Fruit fly (Drosophila melanogaster): ENCODE results near the gene Cyp4d2.

The Cyp4d2 gene

dm6 chrX:2197414-2198271 is 21.8 kb downstream of the Cyp4d2 start (continued):
- TF ChIP-seq bab2 (GFP tag; optimal IDR thresholded peaks at IDR 0.05) (no peak), CG18476 (GFP tag; optimal IDR thresholded peaks at IDR 0.05) (no peak), gce (GFP tag; IDR thresholded peaks at IDR 0.05) (no peak), CG17359 (tag; optimal IDR thresholded peaks at IDR 0.05) (no peak), gem (tag; optimal IDR thresholded peaks at IDR 0.05) (peak; percentile 2), pho (GFP tag; optimal IDR thresholded peaks at IDR 0.05) (no peak), CG18764 (GFP tag; optimal IDR thresholded peaks at IDR 0.05) (no peak), HLH4C (GFP tag; IDR thresholded peaks at IDR 0.05; ENCODE audit: partially characterized antibody) (no peak), bowl (GFP tag; IDR thresholded peaks at IDR 0.05) (no peak), h (optimal IDR thresholded peaks at IDR 0.05) (no peak)

dm6 chrX:2198272-2198571 is 22.4 kb downstream of the Cyp4d2 start:
- no peak for TF ChIP-seq slp2 (GFP tag; optimal IDR thresholded peaks at IDR 0.05)
- TF ChIP-seq cwo (GFP tag; optimal IDR thresholded peaks at IDR 0.05): peak; percentile 1

DNA sequence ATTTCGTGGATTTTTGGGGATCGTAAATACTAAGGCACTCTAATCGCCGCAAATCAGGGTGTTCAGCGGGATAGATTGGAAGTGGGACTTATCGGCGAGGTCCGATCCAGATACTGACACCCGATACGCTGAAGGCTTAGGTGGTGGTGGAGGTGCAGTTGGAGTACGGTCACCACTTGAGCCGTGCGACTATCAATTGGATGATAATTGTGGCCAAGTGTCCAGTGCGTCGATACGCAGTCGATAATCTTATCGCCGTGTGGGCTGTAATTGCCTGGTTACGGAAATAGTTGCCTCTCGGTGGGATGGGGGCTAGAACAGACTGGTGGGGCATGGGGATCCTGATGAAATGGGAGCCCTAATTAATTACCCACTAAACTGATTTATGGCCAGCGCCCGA is 23.5 kb downstream of the Cyp4d2 start:
- TF ChIP-seq Fer3 (tag; optimal IDR thresholded peaks at IDR 0.05) (no peak), gem (tag; optimal IDR thresholded peaks at IDR 0.05) (peak; percentile 33), sug (tag; optimal IDR thresholded peaks at IDR 0.05) (peak; percentile 93), CG4820 (GFP tag; optimal IDR thresholded peaks at IDR 0.05) (no peak), mirr (GFP tag; optimal IDR thresholded peaks at IDR 0.05) (peak; percentile 16), CG43689 (GFP tag; IDR thresholded peaks at IDR 0.05) (no peak), Hey (tag; optimal IDR thresholded peaks at IDR 0.05) (peak; percentile 62), CG34376 (GFP tag; optimal IDR thresholded peaks at IDR 0.05) (peak; percentile 90), vnd (GFP tag; IDR thresholded peaks at IDR 0.05; ENCODE audit: partially characterized antibody) (peak; percentile 46; the same call in 1 of the 3 replicates), Med (GFP tag) (peak; percentile 12), CG3281 (GFP tag; optimal IDR thresholded peaks at IDR 0.05) (no peak), HmgZ (tag; optimal IDR thresholded peaks at IDR 0.05) (peak; percentile 8), CG1832 (GFP tag; optimal IDR thresholded peaks at IDR 0.05) (no peak), GATAe (GFP tag; conservative IDR thresholded peaks at IDR 0.05) (peak; percentile 80; the same call in 1 of the 2 replicates), NC2α (GFP tag; optimal IDR thresholded peaks at IDR 0.05) (no peak), CG14667 (GFP tag; IDR thresholded peaks at IDR 0.05) (no peak), Vsx1 (GFP tag; optimal IDR thresholded peaks at IDR 0.05) (peak; percentile 93), Gug (GFP tag; IDR thresholded peaks at IDR 0.05) (no peak), lab (GFP tag; optimal IDR thresholded peaks at IDR 0.05) (peak; percentile 2), otp (GFP tag; IDR thresholded peaks at IDR 0.05) (0 out of 3 replicates have a peak, but pooled peaks have one; percentile 42), exex (tag; optimal IDR thresholded peaks at IDR 0.05) (peak; percentile 99), grn (GFP tag; optimal IDR thresholded peaks at IDR 0.05) (peak; percentile 98), Hr78 (GFP tag; optimal IDR thresholded peaks at IDR 0.05) (peak in 1 of 2 experiments; percentile 10), CG18599 (GFP tag; optimal IDR thresholded peaks at IDR 0.05) (peak; percentile 67), chinmo (GFP tag; IDR thresholded peaks at IDR 0.05; ENCODE audit: partially characterized antibody) (peak; percentile 75; the same call in 1 of the 4 replicates), kah (GFP tag; optimal IDR thresholded peaks at IDR 0.05) (no peak), inv (GFP tag; IDR thresholded peaks at IDR 0.05; ENCODE audit: partially characterized antibody) (no peak), sd (tag; optimal IDR thresholded peaks at IDR 0.05) (peak; percentile 85), CG10543 (GFP tag; optimal IDR thresholded peaks at IDR 0.05) (peak; percentile 49)

Measured in whole organism, embryonic.